Fruit fly (Drosophila melanogaster) whole organism, embryonic: ENCODE measurements around the gene Rpt5.
A peak's percentile ranks its signal among the peaks of the same experiment; 100 is the strongest.

Source experiments
- Ada2b ChIP-seq: fragments of 200-800 bp; sonication (Bioruptor generic); IDR thresholded peaks from 2 replicates; pipeline ENCODE4 v1.3.6; 2022; ENCODE audit warnings: missing biosample characterization, missing genetic modification characterization
- Asciz ChIP-seq: fragments of 200-800 bp; sonication (Bioruptor generic); optimal IDR thresholded peaks from 2 replicates; lab custom pipeline; 2017; ENCODE audit warnings: missing biosample characterization, mild to moderate bottlenecking, missing genetic modification characterization, missing genetic modification reagents
- Atf-2 ChIP-seq: fragments of 200-800 bp; sonication (Bioruptor generic); optimal IDR thresholded peaks from 2 replicates; lab custom pipeline; 2016; ENCODE audit warnings: missing biosample characterization, missing genetic modification characterization
- B-H2 ChIP-seq: fragments of 200-800 bp; sonication (Bioruptor generic); optimal IDR thresholded peaks from 2 replicates; lab custom pipeline; 2018; ENCODE audit warnings: missing biosample characterization, mild to moderate bottlenecking, missing genetic modification characterization
- BtbVII ChIP-seq: fragments of 200-800 bp; sonication (Bioruptor generic); optimal IDR thresholded peaks from 3 replicates; lab custom pipeline; 2017; ENCODE audit warnings: missing biosample characterization, mild to moderate bottlenecking, missing genetic modification characterization
- CG10209 ChIP-seq: fragments of 200-800 bp; sonication (Bioruptor generic); optimal IDR thresholded peaks from 3 replicates; lab custom pipeline; 2017; ENCODE audit warnings: missing biosample characterization, mild to moderate bottlenecking, missing genetic modification characterization, missing genetic modification reagents
- CG10366 ChIP-seq: fragments of 200-800 bp; sonication (Bioruptor generic); IDR thresholded peaks from 2 replicates; pipeline ENCODE4 v1.3.6; 2022; ENCODE audit warnings: missing biosample characterization, missing genetic modification characterization
- CG11085 ChIP-seq: fragments of 200-800 bp; sonication (Bioruptor generic); IDR thresholded peaks from 2 replicates; pipeline ENCODE4 v1.3.6; 2022; ENCODE audit warnings: missing biosample characterization, missing genetic modification characterization
- CG12071 ChIP-seq: fragments of 200-800 bp; sonication (Bioruptor generic); optimal IDR thresholded peaks from 3 replicates; lab custom pipeline; 2018; ENCODE audit warnings: missing biosample characterization, mild to moderate bottlenecking, missing genetic modification characterization
- CG12219 ChIP-seq: fragments of 200-800 bp; sonication (Bioruptor generic); optimal IDR thresholded peaks from 3 replicates; lab custom pipeline; 2018; ENCODE audit warnings: missing biosample characterization, mild to moderate bottlenecking, missing genetic modification characterization
- CG1233 ChIP-seq: fragments of 200-800 bp; sonication (Bioruptor generic); optimal IDR thresholded peaks from 4 replicates; lab custom pipeline; 2018; ENCODE audit warnings: missing biosample characterization, mild to moderate bottlenecking, missing genetic modification characterization
- CG13287 ChIP-seq: fragments of 200-800 bp; sonication (Bioruptor generic); IDR thresholded peaks from 2 replicates; pipeline ENCODE4 v1.3.6; 2022; ENCODE audit warnings: missing biosample characterization, missing genetic modification characterization; ENCODE audit not compliant: partially characterized antibody
- CG14050 ChIP-seq: fragments of 200-800 bp; sonication (Bioruptor generic); IDR thresholded peaks from 3 replicates; pipeline ENCODE4 v1.3.6; 2022; ENCODE audit warnings: missing biosample characterization, missing genetic modification characterization
- CG14710 ChIP-seq: fragments of 200-800 bp; sonication (Bioruptor generic); optimal IDR thresholded peaks from 3 replicates; lab custom pipeline; 2019; ENCODE audit warnings: missing biosample characterization, mild to moderate bottlenecking, missing genetic modification characterization, moderate library complexity
- CG17328 ChIP-seq: fragments of 200-800 bp; sonication (Bioruptor generic); IDR thresholded peaks from 2 replicates; pipeline ENCODE4 v1.3.6; 2022; ENCODE audit warnings: missing biosample characterization, missing genetic modification characterization
- CG17385 ChIP-seq: fragments of 200-800 bp; sonication (Bioruptor generic); optimal IDR thresholded peaks from 3 replicates; lab custom pipeline; 2018; ENCODE audit warnings: missing biosample characterization, mild to moderate bottlenecking, missing genetic modification characterization
- CG17912 ChIP-seq: fragments of 200-800 bp; sonication (Bioruptor generic); optimal IDR thresholded peaks from 2 replicates; lab custom pipeline; 2018; ENCODE audit warnings: missing biosample characterization, mild to moderate bottlenecking, missing genetic modification characterization
- CG1832 ChIP-seq: fragments of 200-800 bp; sonication (Bioruptor generic); optimal IDR thresholded peaks from 2 replicates; lab custom pipeline; 2017; ENCODE audit warnings: missing biosample characterization, mild to moderate bottlenecking, missing genetic modification characterization, inconsistent platforms
- CG18476 ChIP-seq: fragments of 200-800 bp; sonication (Bioruptor generic); optimal IDR thresholded peaks from 2 replicates; lab custom pipeline; 2016; ENCODE audit warnings: missing biosample characterization, mild to moderate bottlenecking, missing genetic modification characterization
- CG18619 ChIP-seq: fragments of 200-800 bp; sonication (Bioruptor generic); optimal IDR thresholded peaks from 3 replicates; lab custom pipeline; 2017; ENCODE audit warnings: missing biosample characterization, mild to moderate bottlenecking, missing genetic modification characterization
- CG2120 ChIP-seq: fragments of 200-800 bp; sonication (Bioruptor generic); optimal IDR thresholded peaks from 3 replicates; lab custom pipeline; 2016; ENCODE audit warnings: missing biosample characterization, missing genetic modification characterization
- CG34422 ChIP-seq: fragments of 200-800 bp; sonication (Bioruptor generic); IDR thresholded peaks from 3 replicates; pipeline ENCODE4 v1.3.6; 2022; ENCODE audit warnings: missing biosample characterization, missing genetic modification characterization
- CG6813 ChIP-seq: fragments of 200-800 bp; sonication (Bioruptor generic); optimal IDR thresholded peaks from 2 replicates; lab custom pipeline; 2017; ENCODE audit warnings: missing biosample characterization, missing genetic modification characterization, mild to moderate bottlenecking, moderate library complexity, missing genetic modification reagents
- CG9437 ChIP-seq: fragments of 200-800 bp; sonication (Bioruptor generic); optimal IDR thresholded peaks from 2 replicates; lab custom pipeline; 2018; ENCODE audit warnings: missing biosample characterization, mild to moderate bottlenecking, missing genetic modification characterization
- CG9609 ChIP-seq: fragments of 200-800 bp; sonication (Bioruptor generic); optimal IDR thresholded peaks from 3 replicates; lab custom pipeline; 2016; ENCODE audit warnings: missing biosample characterization, missing genetic modification characterization
- CG9817 ChIP-seq: fragments of 200-800 bp; sonication (Bioruptor generic); optimal IDR thresholded peaks from 2 replicates; lab custom pipeline; 2018; ENCODE audit warnings: missing biosample characterization, mild to moderate bottlenecking, missing genetic modification characterization, moderate library complexity
- Camta ChIP-seq: fragments of 200-800 bp; sonication (Bioruptor generic); optimal IDR thresholded peaks from 2 replicates; lab custom pipeline; 2016; ENCODE audit warnings: missing biosample characterization, missing genetic modification characterization
- CkIIα-i1 ChIP-seq: fragments of 200-800 bp; sonication (Bioruptor generic); IDR thresholded peaks from 2 replicates; pipeline ENCODE4 v1.3.6; 2022; ENCODE audit warnings: missing biosample characterization, missing genetic modification characterization
- Deaf1 ChIP-seq: fragments of 200-800 bp; optimal IDR thresholded peaks from 3 replicates; lab custom pipeline; 2019; ENCODE audit warnings: missing biosample characterization, mild to moderate bottlenecking, missing genetic modification characterization, moderate library complexity
- Fer3 ChIP-seq: fragments of 200-800 bp; sonication (Bioruptor generic); optimal IDR thresholded peaks from 2 replicates; lab custom pipeline; 2018; ENCODE audit warnings: missing biosample characterization, mild to moderate bottlenecking, missing genetic modification characterization, moderate library complexity
- Hand ChIP-seq: fragments of 200-800 bp; sonication (Bioruptor generic); optimal IDR thresholded peaks from 2 replicates; lab custom pipeline; 2017; ENCODE audit warnings: mild to moderate bottlenecking, missing biosample characterization, missing genetic modification reagents, missing genetic modification characterization
- Hey ChIP-seq: fragments of 200-800 bp; sonication (Bioruptor generic); optimal IDR thresholded peaks from 3 replicates; lab custom pipeline; 2018; ENCODE audit warnings: missing biosample characterization, mild to moderate bottlenecking, missing genetic modification characterization
- MESR4 ChIP-seq: fragments of 200-800 bp; sonication (Bioruptor generic); optimal IDR thresholded peaks from 2 replicates; lab custom pipeline; 2018; ENCODE audit warnings: missing biosample characterization, mild to moderate bottlenecking, missing genetic modification characterization, moderate library complexity
- al ChIP-seq: fragments of 200-800 bp; sonication (Bioruptor generic); IDR thresholded peaks from 2 replicates; pipeline ENCODE4 v1.3.6; 2022; ENCODE audit warnings: missing biosample characterization, missing genetic modification characterization
- ase ChIP-seq: fragments of 200-800 bp; sonication (Bioruptor generic); IDR thresholded peaks from 3 replicates; pipeline ENCODE4 v1.3.6; 2022; ENCODE audit warnings: missing biosample characterization, missing genetic modification characterization
- az2 ChIP-seq: fragments of 200-800 bp; sonication (Bioruptor generic); optimal IDR thresholded peaks from 3 replicates; lab custom pipeline; 2016; ENCODE audit warnings: missing biosample characterization, missing genetic modification characterization
- bowl ChIP-seq: fragments of 200-800 bp; sonication (Bioruptor generic); IDR thresholded peaks from 2 replicates; pipeline ENCODE4 v1.3.6; 2022; ENCODE audit warnings: missing biosample characterization, missing genetic modification characterization
- chif ChIP-seq, 2 experiments: fragments of 200-800 bp; sonication (Bioruptor generic); optimal IDR thresholded peaks; 3 replicates each; lab custom pipeline; 2016; ENCODE audit warnings: missing biosample characterization in 2 of 2, missing genetic modification characterization in 2 of 2
- dpn ChIP-seq, 2 experiments: fragments of 200-800 bp; sonication (Bioruptor generic); optimal IDR thresholded peaks; 3 replicates each; lab custom pipeline; 2016; ENCODE audit warnings: missing biosample characterization in 2 of 2, missing genetic modification characterization in 2 of 2
- ewg ChIP-seq: fragments of 200-800 bp; sonication (Bioruptor generic); optimal IDR thresholded peaks from 3 replicates; lab custom pipeline; 2017; ENCODE audit warnings: mild to moderate bottlenecking, missing biosample characterization, missing genetic modification reagents, missing genetic modification characterization
- gce ChIP-seq: fragments of 200-800 bp; sonication (Bioruptor generic); IDR thresholded peaks from 3 replicates; pipeline ENCODE4 v1.3.6; 2022; ENCODE audit warnings: missing biosample characterization, missing genetic modification characterization
- pho ChIP-seq: fragments of 200-800 bp; sonication (Bioruptor generic); optimal IDR thresholded peaks from 2 replicates; lab custom pipeline; 2016; ENCODE audit warnings: missing biosample characterization, missing genetic modification characterization
- pnt ChIP-seq: fragments of 200-800 bp; sonication (Bioruptor generic); optimal IDR thresholded peaks from 3 replicates; lab custom pipeline; 2016; ENCODE audit warnings: missing biosample characterization, missing genetic modification characterization
- ro ChIP-seq: fragments of 200-800 bp; sonication (Bioruptor generic); IDR thresholded peaks from 2 replicates; pipeline ENCODE4 v1.3.6; 2022; ENCODE audit warnings: missing biosample characterization, missing genetic modification characterization
- run ChIP-seq: fragments of 200-800 bp; sonication (Bioruptor generic); optimal IDR thresholded peaks from 3 replicates; lab custom pipeline; 2018; ENCODE audit warnings: missing biosample characterization, mild to moderate bottlenecking, missing genetic modification characterization
- sima ChIP-seq: fragments of 200-800 bp; sonication (Bioruptor generic); optimal IDR thresholded peaks from 2 replicates; lab custom pipeline; 2016; ENCODE audit warnings: missing biosample characterization, missing genetic modification characterization
- sr ChIP-seq: fragments of 200-800 bp; sonication (Bioruptor generic); IDR thresholded peaks from 3 replicates; pipeline ENCODE4 v1.3.6; 2022; ENCODE audit warnings: missing biosample characterization, missing genetic modification characterization
- stwl ChIP-seq: fragments of 200-800 bp; sonication (Bioruptor generic); optimal IDR thresholded peaks from 3 replicates; lab custom pipeline; 2018; ENCODE audit warnings: missing biosample characterization, mild to moderate bottlenecking, missing genetic modification characterization, moderate library complexity
- sug ChIP-seq: fragments of 200-800 bp; optimal IDR thresholded peaks from 2 replicates; lab custom pipeline; 2019; ENCODE audit warnings: missing biosample characterization, mild to moderate bottlenecking, missing genetic modification characterization, moderate library complexity
- tna ChIP-seq: fragments of 200-800 bp; sonication (Bioruptor generic); IDR thresholded peaks from 2 replicates; pipeline ENCODE4 v1.3.6; 2022; ENCODE audit warnings: missing biosample characterization, missing genetic modification characterization; ENCODE audit not compliant: partially characterized antibody
- tup ChIP-seq: fragments of 200-800 bp; sonication (Bioruptor generic); optimal IDR thresholded peaks from 2 replicates; lab custom pipeline; 2016; ENCODE audit warnings: missing biosample characterization, mild to moderate bottlenecking, missing genetic modification characterization, moderate library complexity
- unc-4 ChIP-seq: fragments of 200-800 bp; sonication (Bioruptor generic); IDR thresholded peaks from 2 replicates; pipeline ENCODE4 v1.3.6; 2022; ENCODE audit warnings: missing biosample characterization, missing genetic modification characterization; ENCODE audit not compliant: partially characterized antibody
- zen ChIP-seq: fragments of 200-800 bp; sonication (Bioruptor generic); optimal IDR thresholded peaks from 3 replicates; lab custom pipeline; 2018; ENCODE audit warnings: missing biosample characterization, mild to moderate bottlenecking, missing genetic modification characterization, moderate library complexity

The Rpt5 gene

dm6 chr3R:23767417-23767853 lies 14.8 kb downstream of the Rpt5 start, which contains the start of the genes CG10214 and CG10375 (continued):
- peak; percentile 80 to 82 for TF ChIP-seq chif (GFP tag; optimal IDR thresholded peaks at IDR 0.05; lab: Kevin White, UChicago)
- TF ChIP-seq CG6813 (GFP tag; lab: Kevin White, UChicago), result no peak
- no peak for TF ChIP-seq Deaf1 (tag; lab: Kevin White, UChicago)
- TF ChIP-seq B-H2 (GFP tag; lab: Kevin White, UChicago), result peak; percentile 53
- no peak for TF ChIP-seq CG11085 (GFP tag; lab: Robert Waterston, UW)
- TF ChIP-seq sug, result peak; percentile 72
- TF ChIP-seq Hand, result no peak
- TF ChIP-seq Hey, result no peak
- peak; percentile 67 for TF ChIP-seq CG17328 (GFP tag; lab: Robert Waterston, UW)
- peak; percentile 76 for TF ChIP-seq CG9609
- TF ChIP-seq CG10209 (GFP tag; lab: Kevin White, UChicago), result peak; percentile 57
- TF ChIP-seq sr (GFP tag; lab: Robert Waterston, UW), result no peak
- TF ChIP-seq CG12219 (GFP tag; lab: Kevin White, UChicago), result peak; percentile 27
- no peak for TF ChIP-seq bowl
- TF ChIP-seq Camta (GFP tag; lab: Kevin White, UChicago), result peak; percentile 78
- peak; percentile 34; the same call in 1 of the 3 replicates for TF ChIP-seq CG34422 (GFP tag; lab: Robert Waterston, UW)
- peak; percentile 82 to 86 for TF ChIP-seq dpn (GFP tag; optimal IDR thresholded peaks at IDR 0.05; lab: Kevin White, UChicago)
- TF ChIP-seq MESR4 (GFP tag; lab: Kevin White, UChicago), result peak; percentile 83
- TF ChIP-seq CG10366 (GFP tag; lab: Robert Waterston, UW), result peak; percentile 42; the same call in 1 of the 2 replicates
- peak; percentile 71 for TF ChIP-seq CG13287
- TF ChIP-seq CG1832, result no peak
- TF ChIP-seq CG17385, result peak; percentile 64
- no peak for TF ChIP-seq sima (GFP tag; lab: Kevin White, UChicago)
- TF ChIP-seq ase (GFP tag; lab: Robert Waterston, UW), result 0 out of 3 replicates have a peak, but pooled peaks have one; percentile 11
- peak; percentile 88 for TF ChIP-seq CG14710 (tag; lab: Kevin White, UChicago)
- TF ChIP-seq zen (tag; lab: Kevin White, UChicago), result peak; percentile 78
- peak; percentile 88 for TF ChIP-seq stwl (tag; lab: Kevin White, UChicago)
- peak; percentile 68 for TF ChIP-seq ewg
- peak; percentile 66 for TF ChIP-seq CG9817
- TF ChIP-seq CG2120 (GFP tag; lab: Kevin White, UChicago), result peak; percentile 90
- TF ChIP-seq Fer3 (tag; lab: Kevin White, UChicago), result peak; percentile 67
- no peak for TF ChIP-seq tna
- peak; percentile 58; the same call in 1 of the 2 replicates for TF ChIP-seq unc-4 (GFP tag; lab: Robert Waterston, UW)
- peak; percentile 44 for TF ChIP-seq BtbVII (GFP tag; lab: Kevin White, UChicago)
- TF ChIP-seq ro, result no peak
- TF ChIP-seq CG14050, result no peak
- TF ChIP-seq tup (GFP tag; lab: Kevin White, UChicago), result peak; percentile 46
- peak; percentile 8 for TF ChIP-seq CG17912 (GFP tag; lab: Kevin White, UChicago)
- peak; percentile 49 for TF ChIP-seq CG1233 (GFP tag; lab: Kevin White, UChicago)
- no peak for TF ChIP-seq run

- TF ChIP-seq CG18476 (peak; percentile 75), gce (peak; percentile 92), az2 (GFP tag; lab: Kevin White, UChicago) (peak; percentile 92), CG14050 (peak; percentile 93), pnt (GFP tag; lab: Kevin White, UChicago) (peak; percentile 53), Atf-2 (GFP tag; lab: Kevin White, UChicago) (peak; percentile 31), CG12071 (GFP tag; lab: Kevin White, UChicago) (no peak), CG18619 (peak; percentile 78), Asciz (GFP tag; lab: Kevin White, UChicago) (no peak), al (GFP tag; lab: Robert Waterston, UW) (peak; percentile 98), CkIIα-i1 (GFP tag; lab: Robert Waterston, UW) (peak; percentile 57), Ada2b (GFP tag; lab: Robert Waterston, UW) (peak; percentile 96), pho (peak; percentile 19), CG9437 (GFP tag; lab: Kevin White, UChicago) (peak; percentile 81)
Measured at dm6 chr3R:23772808-23773207, 20.1 kb downstream of the Rpt5 start, which contains the start of gene tst. tst (minus strand) TSS chr3R:23772859.
